Worm (Caenorhabditis elegans): ENCODE measurements around the gene cisd-1.

Gene cisd-1

DNA sequence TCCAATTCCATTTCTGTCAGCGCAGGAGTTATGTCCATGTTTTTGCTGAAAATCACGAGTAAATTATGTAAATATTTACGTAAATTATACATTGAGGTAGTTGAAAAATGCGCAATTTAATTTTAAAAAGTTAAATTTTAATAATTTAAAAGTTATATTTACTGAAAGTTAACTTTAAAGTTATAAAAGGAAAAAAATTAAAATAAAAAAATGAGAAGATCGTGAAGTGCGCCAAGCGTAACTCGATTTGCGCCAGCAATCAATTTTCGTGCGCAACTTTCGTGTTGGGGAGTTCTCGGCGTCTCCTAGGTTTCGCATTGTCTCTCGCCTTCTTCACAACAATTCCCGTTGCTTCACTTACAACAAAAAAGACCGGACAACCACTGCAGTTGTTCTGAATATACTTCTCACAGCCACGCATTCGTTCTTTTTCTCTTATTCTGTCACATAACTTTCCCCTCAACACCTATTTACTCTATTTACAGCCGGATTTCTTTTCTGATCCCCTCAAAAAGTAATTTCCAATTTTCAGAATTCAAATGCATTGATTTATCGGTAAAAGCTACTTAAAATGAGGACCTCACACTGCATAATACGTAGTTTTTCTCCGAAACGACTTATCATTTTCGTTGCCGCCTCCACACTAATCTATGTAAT lies 4.2 kb upstream of the cisd-1 start, which contains the start of the genes metl-1 and W02B12.11 (continued):
- TF ChIP-seq lin-35 (GFP tag; optimal IDR thresholded peaks at IDR 0.05) (peak in 2 of 3 experiments; percentile 53 to 82), aptf-2 (GFP tag; conservative IDR thresholded peaks at IDR 0.05) (no peak), snpc-4 (GFP tag; optimal IDR thresholded peaks at IDR 0.05) (peak; percentile 16), snpc-4 (tag; optimal IDR thresholded peaks at IDR 0.05) (peak; percentile 61 to 77 (median 70)), K12H6.12 (tag; optimal IDR thresholded peaks at IDR 0.05) (peak; percentile 23), zfh-2 (GFP tag; conservative IDR thresholded peaks at IDR 0.05) (peak; percentile 69; the same call in 1 of the 2 replicates), ceh-91 (GFP tag; IDR thresholded peaks at IDR 0.05) (peak; percentile 35; the same call in 1 of the 2 replicates), ceh-100 (GFP tag; IDR thresholded peaks at IDR 0.05) (peak; percentile 76), F39B2.1 (GFP tag; IDR thresholded peaks at IDR 0.05) (no peak), madf-3 (GFP tag; IDR thresholded peaks at IDR 0.05) (peak; percentile 92), efl-1 (GFP tag; optimal IDR thresholded peaks at IDR 0.05) (no peak), hmg-20 (GFP tag; IDR thresholded peaks at IDR 0.05) (peak; percentile 80), B0261.1 (tag; optimal IDR thresholded peaks at IDR 0.05) (peak; percentile 3), ztf-6 (GFP tag; IDR thresholded peaks at IDR 0.05) (no peak), T26A5.8 (tag; optimal IDR thresholded peaks at IDR 0.05) (no peak), rcor-1 (GFP tag; IDR thresholded peaks at IDR 0.05) (peak; percentile 92), sptf-2 (GFP tag; optimal IDR thresholded peaks at IDR 0.05) (no peak), B0019.2 (GFP tag; conservative IDR thresholded peaks at IDR 0.05) (no peak; the same call in 1 of the 2 replicates), Y53G8AR.9 (GFP tag; conservative IDR thresholded peaks at IDR 0.05) (peak; percentile 93), D2030.7 (GFP tag; IDR thresholded peaks at IDR 0.05) (peak; percentile 80), cebp-1 (GFP tag; IDR thresholded peaks at IDR 0.05) (0 out of 2 replicates have a peak, but pooled peaks have one; percentile 13), cebp-1 (tag; optimal IDR thresholded peaks at IDR 0.05) (peak; percentile 82), mel-28 (tag; optimal IDR thresholded peaks at IDR 0.05; ENCODE audit: borderline replicate concordance) (no peak), egrh-3 (GFP tag; IDR thresholded peaks at IDR 0.05) (no peak), pbrm-1 (GFP tag; IDR thresholded peaks at IDR 0.05) (peak; percentile 90), F37B4.10 (GFP tag; IDR thresholded peaks at IDR 0.05) (no peak), nfyb-1 (GFP tag; IDR thresholded peaks at IDR 0.05) (peak; percentile 87), hsf-1 (GFP tag; IDR thresholded peaks at IDR 0.05) (peak; percentile 79), ceh-58 (GFP tag; IDR thresholded peaks at IDR 0.05) (no peak), let-526 (GFP tag; IDR thresholded peaks at IDR 0.05) (no peak), ceh-79 (tag; optimal IDR thresholded peaks at IDR 0.05) (no peak), lag-1 (GFP tag; IDR thresholded peaks at IDR 0.05) (no peak), ztf-3 (GFP tag; optimal IDR thresholded peaks at IDR 0.05) (no peak), madf-10 (tag; optimal IDR thresholded peaks at IDR 0.05) (peak; percentile 50), nhr-27 (tag; optimal IDR thresholded peaks at IDR 0.05) (no peak), snpc-3.4 (tag; optimal IDR thresholded peaks at IDR 0.05) (peak; percentile 41), zim-3 (tag; optimal IDR thresholded peaks at IDR 0.05) (no peak), ama-1 (optimal IDR thresholded peaks at IDR 0.05) (no peak), ama-1 (GFP tag; optimal IDR thresholded peaks at IDR 0.05) (no peak)

DNA sequence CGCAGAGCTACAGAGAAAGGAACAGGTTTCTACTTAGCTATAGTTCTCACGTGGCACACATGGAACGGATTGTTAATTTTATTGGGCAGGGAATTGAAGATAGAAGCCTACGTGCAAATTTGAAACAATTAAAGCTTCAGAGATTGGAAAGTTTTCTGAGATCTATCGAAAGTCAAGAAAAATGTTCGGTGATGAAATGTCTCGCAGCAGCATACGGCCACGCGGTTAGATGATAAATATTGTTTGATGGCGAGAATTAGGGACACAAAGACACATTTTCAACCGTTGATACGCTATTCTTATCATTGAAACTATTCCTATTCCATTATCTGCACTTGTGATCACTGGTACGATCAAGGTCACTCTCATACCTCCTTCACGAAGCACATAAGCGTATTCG lies 3.1 kb upstream of the cisd-1 start:
- TF ChIP-seq lir-1 (GFP tag; conservative IDR thresholded peaks at IDR 0.05) (no peak), cebp-1 (GFP tag; IDR thresholded peaks at IDR 0.05) (peak; percentile 58; the same call in 1 of the 2 replicates), cebp-1 (tag; optimal IDR thresholded peaks at IDR 0.05) (peak; percentile 80), F52B5.7 (tag; optimal IDR thresholded peaks at IDR 0.05) (no peak), attf-5 (GFP tag; optimal IDR thresholded peaks at IDR 0.05) (peak; percentile 55), lin-26 (GFP tag; IDR thresholded peaks at IDR 0.05) (0 out of 2 replicates have a peak, but pooled peaks have one; percentile 17), Y95B8A.8 (GFP tag; IDR thresholded peaks at IDR 0.05) (no peak), let-526 (GFP tag; IDR thresholded peaks at IDR 0.05) (no peak), C06A6.2 (GFP tag; conservative IDR thresholded peaks at IDR 0.05) (no peak), ztf-6 (GFP tag; IDR thresholded peaks at IDR 0.05) (no peak), nhr-120 (GFP tag; IDR thresholded peaks at IDR 0.05) (no peak), lin-40 (tag; optimal IDR thresholded peaks at IDR 0.05) (peak; percentile 21), nfya-1 (tag; optimal IDR thresholded peaks at IDR 0.05; ENCODE audit: borderline replicate concordance, insufficient read depth) (no peak), sea-2 (GFP tag; IDR thresholded peaks at IDR 0.05) (no peak), nhr-80 (tag; optimal IDR thresholded peaks at IDR 0.05) (peak; percentile 89)

Measured in whole organism, young adult.